Worm (Caenorhabditis elegans) whole organism, L2 larva: ENCODE measurements around the gene gos-28.

Experiments used
- C34F6.9 ChIP-seq: fragments of 150-350 bp; optimal IDR thresholded peaks from 2 replicates; lab custom pipeline; 2014; ENCODE audit warnings: missing biosample characterization, missing genetic modification characterization
- F13H6.1 ChIP-seq: sonication (generic microtip); optimal IDR thresholded peaks from 2 replicates; lab custom pipeline; 2016; ENCODE audit warnings: missing genetic modification characterization, missing compliant biosample characterization
- Y55F3AM.14 ChIP-seq: fragments of 200-800 bp; sonication (Bioruptor generic); optimal IDR thresholded peaks from 2 replicates; lab custom pipeline; 2018; ENCODE audit warnings: mild to moderate bottlenecking, missing genetic modification characterization, missing compliant biosample characterization
- alr-1 ChIP-seq: fragments of 150-350 bp; optimal IDR thresholded peaks from 2 replicates; lab custom pipeline; 2014; ENCODE audit warnings: missing biosample characterization, missing genetic modification characterization
- aly-2 ChIP-seq: fragments of 150-350 bp; optimal IDR thresholded peaks from 2 replicates; lab custom pipeline; 2014; ENCODE audit warnings: missing biosample characterization, missing genetic modification characterization
- ama-1 ChIP-seq: fragments of 150-350 bp; optimal IDR thresholded peaks from 2 replicates; lab custom pipeline; 2018; ENCODE audit warnings: inconsistent platforms
- blmp-1 ChIP-seq: sonication (generic microtip); optimal IDR thresholded peaks from 2 replicates; lab custom pipeline; 2017; ENCODE audit warnings: missing genetic modification characterization, mild to moderate bottlenecking, missing compliant biosample characterization, antibody characterized with exemption, moderate library complexity; ENCODE audit not compliant: insufficient read depth
- crh-2 ChIP-seq: sonication (generic microtip); optimal IDR thresholded peaks from 2 replicates; lab custom pipeline; 2017; ENCODE audit warnings: missing biosample characterization, missing genetic modification characterization
- dmd-4 ChIP-seq: sonication (generic microtip); optimal IDR thresholded peaks from 2 replicates; lab custom pipeline; 2017; ENCODE audit warnings: missing biosample characterization, missing genetic modification characterization
- egl-27 ChIP-seq: sonication (generic microtip); optimal IDR thresholded peaks from 3 replicates; lab custom pipeline; 2017; ENCODE audit warnings: missing biosample characterization, missing genetic modification reagents, missing genetic modification characterization
- elt-3 ChIP-seq: sonication (generic microtip); optimal IDR thresholded peaks from 2 replicates; lab custom pipeline; 2017; ENCODE audit warnings: missing biosample characterization, missing genetic modification characterization
- fos-1 ChIP-seq: fragments of 150-350 bp; optimal IDR thresholded peaks from 2 replicates; lab custom pipeline; 2014; ENCODE audit warnings: missing biosample characterization, missing genetic modification characterization
- gmeb-1 ChIP-seq: fragments of 150-350 bp; optimal IDR thresholded peaks from 2 replicates; lab custom pipeline; 2014; ENCODE audit warnings: missing biosample characterization, missing genetic modification characterization
- lin-11 ChIP-seq: fragments of 150-350 bp; sonication (generic microtip); optimal IDR thresholded peaks from 2 replicates; lab custom pipeline; 2014; ENCODE audit warnings: missing biosample characterization, missing genetic modification characterization, inconsistent platforms, mixed read lengths
- lin-13 ChIP-seq: fragments of 150-350 bp; optimal IDR thresholded peaks from 2 replicates; lab custom pipeline; 2014; ENCODE audit warnings: missing biosample characterization, missing genetic modification reagents, missing genetic modification characterization
- lin-39 ChIP-seq: fragments of 150-350 bp; optimal IDR thresholded peaks from 2 replicates; lab custom pipeline; 2014; ENCODE audit warnings: missing biosample characterization, missing genetic modification reagents, missing genetic modification characterization
- lsy-2 ChIP-seq, 2 experiments: fragments of 150-350 bp in 1 of 2; sonication (generic microtip) in 1 of 2; optimal IDR thresholded peaks; 2 replicates each; lab custom pipeline; 2014 to 2017; ENCODE audit warnings: missing biosample characterization in 2 of 2, missing genetic modification characterization in 2 of 2
- mab-5 ChIP-seq: fragments of 150-350 bp; optimal IDR thresholded peaks from 2 replicates; lab custom pipeline; 2014; ENCODE audit warnings: missing biosample characterization, missing genetic modification characterization
- mbf-1 ChIP-seq: sonication (generic microtip); optimal IDR thresholded peaks from 2 replicates; lab custom pipeline; 2017; ENCODE audit warnings: missing biosample characterization, missing genetic modification characterization
- mdl-1 ChIP-seq, 2 experiments: fragments of 150-350 bp in 1 of 2; sonication (generic microtip) in 1 of 2; optimal IDR thresholded peaks; 2 replicates each; lab custom pipeline; 2017; ENCODE audit warnings: missing biosample characterization in 2 of 2, missing genetic modification characterization in 2 of 2
- nhr-10 ChIP-seq: sonication (generic microtip); optimal IDR thresholded peaks from 2 replicates; lab custom pipeline; 2017; ENCODE audit warnings: missing biosample characterization, missing genetic modification characterization
- nhr-11 ChIP-seq: fragments of 150-350 bp; optimal IDR thresholded peaks from 2 replicates; lab custom pipeline; 2014; ENCODE audit warnings: missing biosample characterization, missing genetic modification characterization
- nhr-12 ChIP-seq: fragments of 150-350 bp; optimal IDR thresholded peaks from 2 replicates; lab custom pipeline; 2014; ENCODE audit warnings: missing biosample characterization, missing genetic modification characterization
- nhr-129 ChIP-seq: fragments of 150-350 bp; optimal IDR thresholded peaks from 2 replicates; lab custom pipeline; 2014; ENCODE audit warnings: missing biosample characterization, missing genetic modification characterization
- nhr-21 ChIP-seq: fragments of 150-350 bp; optimal IDR thresholded peaks from 2 replicates; lab custom pipeline; 2014; ENCODE audit warnings: missing biosample characterization, missing genetic modification characterization
- nhr-23 ChIP-seq: fragments of 150-350 bp; optimal IDR thresholded peaks from 2 replicates; lab custom pipeline; 2014; ENCODE audit warnings: missing biosample characterization, missing genetic modification reagents, missing genetic modification characterization
- nhr-237 ChIP-seq: fragments of 150-350 bp; optimal IDR thresholded peaks from 2 replicates; lab custom pipeline; 2014; ENCODE audit warnings: missing biosample characterization, missing genetic modification characterization
- nhr-25 ChIP-seq: fragments of 150-350 bp; sonication (generic microtip); optimal IDR thresholded peaks from 3 replicates; lab custom pipeline; 2014; ENCODE audit warnings: missing biosample characterization, missing genetic modification characterization
- nhr-6 ChIP-seq: fragments of 150-350 bp; optimal IDR thresholded peaks from 2 replicates; lab custom pipeline; 2014; ENCODE audit warnings: missing biosample characterization, missing genetic modification characterization
- nhr-77 ChIP-seq: fragments of 150-350 bp; optimal IDR thresholded peaks from 2 replicates; lab custom pipeline; 2014; ENCODE audit warnings: missing biosample characterization, missing genetic modification characterization
- sem-4 ChIP-seq: fragments of 150-350 bp; optimal IDR thresholded peaks from 2 replicates; lab custom pipeline; 2014; ENCODE audit warnings: missing biosample characterization, missing genetic modification reagents, missing genetic modification characterization
- skn-1 ChIP-seq: sonication (generic microtip); optimal IDR thresholded peaks from 2 replicates; lab custom pipeline; 2017; ENCODE audit warnings: missing biosample characterization, missing genetic modification characterization
- sma-9 ChIP-seq, 2 experiments: fragments of 150-350 bp in 1 of 2; sonication (generic microtip) in 1 of 2; optimal IDR thresholded peaks; 2 replicates each; lab custom pipeline; 2014 to 2016; ENCODE audit warnings: missing genetic modification characterization in 2 of 2, mild to moderate bottlenecking in 1 of 2, missing biosample characterization in 1 of 2, missing compliant biosample characterization in 1 of 2, missing genetic modification reagents in 1 of 2, moderate library complexity in 1 of 2
- snpc-4 ChIP-seq: fragments of 150-350 bp; optimal IDR thresholded peaks from 2 replicates; lab custom pipeline; 2014; ENCODE audit warnings: missing biosample characterization, missing genetic modification characterization
- unc-55 ChIP-seq: fragments of 150-350 bp; sonication (generic microtip); optimal IDR thresholded peaks from 3 replicates; lab custom pipeline; 2014; ENCODE audit warnings: missing biosample characterization, missing genetic modification reagents, missing genetic modification characterization
- unc-62 ChIP-seq: fragments of 150-350 bp; optimal IDR thresholded peaks from 2 replicates; lab custom pipeline; 2014; ENCODE audit warnings: missing biosample characterization, missing genetic modification reagents, missing genetic modification characterization
- zag-1 ChIP-seq: fragments of 150-350 bp; optimal IDR thresholded peaks from 2 replicates; lab custom pipeline; 2014; ENCODE audit warnings: missing biosample characterization, missing genetic modification characterization
- ztf-1 ChIP-seq: fragments of 200-800 bp; sonication (Bioruptor generic); conservative IDR thresholded peaks from 2 replicates; pipeline ENCODE4 v1.3.6; 2022; ENCODE audit warnings: missing genetic modification characterization, missing compliant biosample characterization
- ztf-11 ChIP-seq: sonication (generic microtip); optimal IDR thresholded peaks from 2 replicates; lab custom pipeline; 2017; ENCODE audit warnings: missing biosample characterization, missing genetic modification characterization
- ztf-4 ChIP-seq: fragments of 150-350 bp; optimal IDR thresholded peaks from 2 replicates; lab custom pipeline; 2014; ENCODE audit warnings: missing biosample characterization, missing genetic modification characterization

Gene gos-28

DNA sequence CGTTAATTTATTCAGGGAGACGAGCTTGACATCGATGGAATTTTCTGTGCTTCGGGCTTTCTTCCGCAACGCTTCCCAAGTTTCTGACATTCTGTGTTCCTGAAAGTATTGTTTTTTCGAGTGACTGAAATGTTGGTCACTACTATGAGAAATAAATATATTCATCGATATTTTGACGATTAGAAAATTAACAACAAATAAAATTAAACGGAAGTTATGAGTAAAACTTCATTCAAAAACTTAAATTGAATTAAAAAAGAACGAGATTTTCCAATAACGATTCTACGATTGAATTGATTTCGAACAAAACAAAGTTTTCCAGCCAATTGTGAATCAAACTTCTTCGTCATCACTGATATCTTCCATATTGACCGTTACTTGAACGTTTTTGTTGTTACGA is at the start of gene gos-28:
Gene gos-28 (minus strand): TSS at position 101 of the 400 bp plus-strand sequence.
- TF ChIP-seq unc-55 (no peak), blmp-1 (tag; lab: Kevin White, UChicago) (no peak), F13H6.1 (tag; lab: Kevin White, UChicago) (no peak), unc-62 (no peak), lin-11 (tag; lab: Kevin White, UChicago) (no peak), nhr-10 (tag; lab: Kevin White, UChicago) (no peak), nhr-21 (no peak), nhr-11 (tag; lab: Kevin White, UChicago) (no peak), skn-1 (no peak), lsy-2 (tag; optimal IDR thresholded peaks at IDR 0.05; lab: Kevin White, UChicago) (no peak), snpc-4 (tag; lab: Kevin White, UChicago) (no peak), mab-5 (no peak), ztf-4 (no peak), mbf-1 (tag; lab: Kevin White, UChicago) (no peak), ztf-11 (tag; lab: Kevin White, UChicago) (no peak), nhr-25 (tag; lab: Kevin White, UChicago) (no peak), nhr-77 (no peak), C34F6.9 (tag; lab: Kevin White, UChicago) (no peak), mdl-1 (tag; optimal IDR thresholded peaks at IDR 0.05; lab: Kevin White, UChicago) (no peak)

DNA sequence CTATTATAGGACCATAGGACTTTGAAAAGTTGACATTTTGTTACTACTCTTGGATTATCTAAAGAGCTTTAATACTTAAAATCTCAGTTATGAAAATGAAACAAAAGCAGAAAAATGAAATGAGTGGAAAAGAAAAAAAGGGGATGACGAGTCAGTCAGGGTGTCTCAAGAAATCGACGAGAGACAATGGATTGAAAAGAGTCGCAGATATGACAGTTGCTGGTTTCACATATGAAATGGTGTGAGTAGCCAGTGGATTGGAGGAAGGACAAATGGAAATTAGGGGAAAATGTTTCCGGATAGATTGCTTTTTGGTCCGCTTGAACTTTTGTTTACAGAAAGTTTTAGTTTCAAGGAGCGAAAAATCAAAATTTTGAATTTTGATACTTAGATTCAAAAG is 48.2 kb upstream of the gos-28 start:
- TF ChIP-seq ztf-1 (GFP tag; lab: Robert Waterston, UW) (no peak), lsy-2 (tag; optimal IDR thresholded peaks at IDR 0.05; lab: Kevin White, UChicago) (peak in 1 of 2 experiments; percentile 28), fos-1 (tag; lab: Kevin White, UChicago) (peak; percentile 1), nhr-129 (tag; lab: Kevin White, UChicago) (peak; percentile 25)
- TF ChIP-seq, all 48 proteins: peak for 3

DNA sequence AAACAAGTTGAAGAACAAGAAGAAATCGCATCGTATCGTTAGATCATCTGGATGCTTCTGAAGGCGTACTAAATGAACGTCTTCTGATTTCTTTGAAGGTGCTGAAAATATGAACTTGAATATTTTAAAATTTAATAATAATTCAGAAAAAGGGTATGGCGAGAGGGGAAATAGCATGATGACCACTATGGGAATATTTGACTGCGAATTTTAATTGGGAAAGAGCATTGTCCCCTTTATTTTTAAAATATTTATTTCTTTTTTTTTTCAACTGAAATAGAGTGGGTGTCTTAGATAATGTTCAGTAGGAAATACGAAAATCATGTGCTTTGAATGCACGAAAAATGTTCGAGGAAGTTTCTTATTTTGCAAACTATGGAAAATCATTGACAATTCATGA is 46.4 kb upstream of the gos-28 start, which contains the start of gene lgc-50:
Gene lgc-50 (minus strand): TSS at position 101 of the 400 bp plus-strand sequence.
- TF ChIP-seq gmeb-1 (tag; lab: Kevin White, UChicago) (no peak), nhr-77 (no peak), nhr-129 (tag; lab: Kevin White, UChicago) (no peak), elt-3 (tag; lab: Kevin White, UChicago) (no peak), sma-9 (GFP tag; optimal IDR thresholded peaks at IDR 0.05; lab: Kevin White, UChicago) (no peak), sma-9 (tag; optimal IDR thresholded peaks at IDR 0.05; lab: Kevin White, UChicago) (no peak), snpc-4 (tag; lab: Kevin White, UChicago) (no peak), unc-55 (no peak), nhr-237 (tag; lab: Kevin White, UChicago) (no peak), lin-13 (no peak), alr-1 (tag; lab: Kevin White, UChicago) (no peak), ama-1 (no peak), C34F6.9 (tag; lab: Kevin White, UChicago) (no peak), nhr-12 (tag; lab: Kevin White, UChicago) (no peak), mdl-1 (tag; optimal IDR thresholded peaks at IDR 0.05; lab: Kevin White, UChicago) (no peak), aly-2 (tag; lab: Kevin White, UChicago) (no peak)

DNA sequence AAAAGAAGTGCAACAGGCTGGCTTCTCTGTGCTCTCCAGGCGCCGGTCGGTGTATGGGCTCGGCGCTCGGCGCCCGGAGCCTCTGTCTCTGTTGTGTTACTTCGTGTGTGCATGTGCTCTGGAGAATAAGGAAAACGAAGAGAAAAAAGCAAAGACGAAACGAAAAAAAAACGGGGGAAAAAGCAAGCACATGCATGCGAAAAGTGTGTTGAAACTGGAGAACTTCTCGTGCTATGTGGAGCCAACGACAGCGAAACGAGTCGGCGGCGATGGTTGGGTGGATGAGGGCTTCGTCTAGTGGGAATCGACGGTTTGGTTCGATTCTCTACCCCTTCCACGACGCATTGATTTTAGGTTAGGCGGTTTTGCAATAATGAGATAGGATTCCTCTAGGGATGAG is 38.4 kb upstream of the gos-28 start:
- TF ChIP-seq lsy-2 (tag; optimal IDR thresholded peaks at IDR 0.05; lab: Kevin White, UChicago) (peak; percentile 55 to 56), fos-1 (tag; lab: Kevin White, UChicago) (peak; percentile 33), C34F6.9 (tag; lab: Kevin White, UChicago) (peak; percentile 55), nhr-21 (peak; percentile 11), ztf-4 (peak; percentile 27), nhr-129 (tag; lab: Kevin White, UChicago) (peak; percentile 30), lin-39 (tag; lab: Kevin White, UChicago) (no peak), zag-1 (tag; lab: Kevin White, UChicago) (peak; percentile 44), dmd-4 (tag; lab: Kevin White, UChicago) (no peak), nhr-23 (tag; lab: Kevin White, UChicago) (no peak), sma-9 (GFP tag; optimal IDR thresholded peaks at IDR 0.05; lab: Kevin White, UChicago) (peak; percentile 57), sma-9 (tag; optimal IDR thresholded peaks at IDR 0.05; lab: Kevin White, UChicago) (no peak), mdl-1 (tag; optimal IDR thresholded peaks at IDR 0.05; lab: Kevin White, UChicago) (peak in 1 of 2 experiments; percentile 36), ztf-11 (tag; lab: Kevin White, UChicago) (no peak), nhr-6 (tag; lab: Kevin White, UChicago) (no peak), lin-11 (tag; lab: Kevin White, UChicago) (peak; percentile 72), ama-1 (no peak), skn-1 (no peak), egl-27 (tag; lab: Kevin White, UChicago) (no peak), snpc-4 (tag; lab: Kevin White, UChicago) (peak; percentile 38), gmeb-1 (tag; lab: Kevin White, UChicago) (peak; percentile 56), F13H6.1 (tag; lab: Kevin White, UChicago) (peak; percentile 71), sem-4 (tag; lab: Kevin White, UChicago) (no peak), Y55F3AM.14 (GFP tag; lab: Kevin White, UChicago) (peak; percentile 99), unc-55 (peak; percentile 53), crh-2 (tag; lab: Kevin White, UChicago) (peak; percentile 62)
- TF ChIP-seq, all 48 proteins: peak for 16
